Worm (Caenorhabditis elegans): ENCODE results near the gene chts-1.

- TF ChIP-seq skn-1 (tag; optimal IDR thresholded peaks at IDR 0.05) (no peak), zip-4 (GFP tag; optimal IDR thresholded peaks at IDR 0.05) (no peak), F16B12.6 (tag; optimal IDR thresholded peaks at IDR 0.05) (no peak), unc-62 (GFP tag; optimal IDR thresholded peaks at IDR 0.05) (no peak), ztf-11 (tag; optimal IDR thresholded peaks at IDR 0.05) (no peak), nhr-19 (GFP tag; conservative IDR thresholded peaks at IDR 0.05) (no peak), zag-1 (tag; optimal IDR thresholded peaks at IDR 0.05) (no peak), hpl-2 (GFP tag; optimal IDR thresholded peaks at IDR 0.05) (no peak), egl-27 (tag; optimal IDR thresholded peaks at IDR 0.05) (no peak), nhr-12 (tag; optimal IDR thresholded peaks at IDR 0.05) (no peak)
Measured at ce11 chrX:7512714-7513113, 6.8 kb downstream of the chts-1 start.
